Fruit fly (Drosophila melanogaster) whole organism, prepupa: ENCODE data around the gene CG34426.

Source experiments
- Blimp-1 ChIP-seq: fragments of 200-800 bp; sonication (Bioruptor generic); optimal IDR thresholded peaks from 3 replicates; lab custom pipeline; 2017; ENCODE audit warnings: missing biosample characterization, missing genetic modification characterization, mild to moderate bottlenecking, moderate library complexity, missing genetic modification reagents
- CG10631 ChIP-seq: fragments of 200-800 bp; sonication (Bioruptor generic); optimal IDR thresholded peaks from 2 replicates; lab custom pipeline; 2016; ENCODE audit warnings: missing biosample characterization, missing genetic modification characterization
- CG11294 ChIP-seq: fragments of 200-800 bp; sonication (Bioruptor generic); IDR thresholded peaks from 2 replicates; pipeline ENCODE4 v1.3.6; 2022; ENCODE audit warnings: missing biosample characterization, missing genetic modification characterization
- CG11902 ChIP-seq: fragments of 200-800 bp; sonication (Bioruptor generic); optimal IDR thresholded peaks from 3 replicates; lab custom pipeline; 2016; ENCODE audit warnings: missing biosample characterization, missing genetic modification characterization
- CG1621 ChIP-seq: fragments of 200-800 bp; sonication (Bioruptor generic); optimal IDR thresholded peaks from 3 replicates; lab custom pipeline; 2018; ENCODE audit warnings: missing biosample characterization, mild to moderate bottlenecking, missing genetic modification characterization
- CG3032 ChIP-seq: fragments of 200-800 bp; optimal IDR thresholded peaks from 2 replicates; lab custom pipeline; 2019; ENCODE audit warnings: missing biosample characterization, mild to moderate bottlenecking, missing genetic modification characterization, moderate library complexity
- CG31627 ChIP-seq: fragments of 200-800 bp; sonication (Bioruptor generic); optimal IDR thresholded peaks from 3 replicates; lab custom pipeline; 2016; ENCODE audit warnings: missing biosample characterization, missing genetic modification characterization
- CG32006 ChIP-seq: fragments of 200-800 bp; sonication (Bioruptor generic); optimal IDR thresholded peaks from 3 replicates; lab custom pipeline; 2017; ENCODE audit warnings: missing biosample characterization, mild to moderate bottlenecking, missing genetic modification characterization
- CG34406 ChIP-seq: fragments of 200-800 bp; sonication (Bioruptor generic); optimal IDR thresholded peaks from 3 replicates; lab custom pipeline; 2016; ENCODE audit warnings: missing biosample characterization, missing genetic modification characterization
- CG6163 ChIP-seq: fragments of 200-800 bp; sonication (Bioruptor generic); IDR thresholded peaks from 3 replicates; pipeline ENCODE4 v1.3.6; 2022; ENCODE audit warnings: missing biosample characterization, missing genetic modification characterization
- CG6276 ChIP-seq: fragments of 200-800 bp; sonication (Bioruptor generic); optimal IDR thresholded peaks from 2 replicates; lab custom pipeline; 2017; ENCODE audit warnings: missing biosample characterization, mild to moderate bottlenecking, missing genetic modification characterization
- CG6792 ChIP-seq: fragments of 200-800 bp; sonication (Bioruptor generic); optimal IDR thresholded peaks from 3 replicates; lab custom pipeline; 2016; ENCODE audit warnings: missing biosample characterization, missing genetic modification characterization
- CG6808 ChIP-seq: fragments of 200-800 bp; sonication (Bioruptor generic); optimal IDR thresholded peaks from 3 replicates; lab custom pipeline; 2017; ENCODE audit warnings: missing biosample characterization, missing genetic modification characterization, mild to moderate bottlenecking, moderate library complexity, missing genetic modification reagents
- CG6854 ChIP-seq: fragments of 200-800 bp; sonication (Bioruptor generic); optimal IDR thresholded peaks from 2 replicates; lab custom pipeline; 2017; ENCODE audit warnings: missing biosample characterization, mild to moderate bottlenecking, missing genetic modification characterization
- CG8119 ChIP-seq: fragments of 200-800 bp; sonication (Bioruptor generic); IDR thresholded peaks from 3 replicates; pipeline ENCODE4 v1.3.6; 2022; ENCODE audit warnings: missing biosample characterization, missing genetic modification characterization
- Eip75B ChIP-seq: fragments of 200-800 bp; sonication (Bioruptor generic); optimal IDR thresholded peaks from 3 replicates; lab custom pipeline; 2016; ENCODE audit warnings: missing biosample characterization, missing genetic modification characterization
- Eip78C ChIP-seq: fragments of 200-800 bp; sonication (Bioruptor generic); peaks from one replicate; lab custom pipeline; 2016; ENCODE audit warnings: missing biosample characterization, missing genetic modification characterization
- Ets21C ChIP-seq: fragments of 200-800 bp; sonication (Bioruptor generic); optimal IDR thresholded peaks from 3 replicates; lab custom pipeline; 2016; ENCODE audit warnings: missing biosample characterization, missing genetic modification characterization
- Gug ChIP-seq: fragments of 200-800 bp; sonication (Bioruptor generic); IDR thresholded peaks from 2 replicates; pipeline ENCODE4 v1.3.6; 2022; ENCODE audit warnings: missing biosample characterization, missing genetic modification characterization
- Hr38 ChIP-seq: sonication (Bioruptor generic); optimal IDR thresholded peaks from 2 replicates; lab custom pipeline; 2016; ENCODE audit warnings: missing biosample characterization, missing genetic modification characterization
- Hr39 ChIP-seq: fragments of 200-800 bp; sonication (Bioruptor generic); optimal IDR thresholded peaks from 2 replicates; lab custom pipeline; 2016; ENCODE audit warnings: missing biosample characterization, missing genetic modification characterization
- Met ChIP-seq: fragments of 200-800 bp; sonication (Bioruptor generic); optimal IDR thresholded peaks from 3 replicates; lab custom pipeline; 2016; ENCODE audit warnings: missing biosample characterization, missing genetic modification characterization
- OdsH ChIP-seq: fragments of 200-800 bp; sonication (Bioruptor generic); optimal IDR thresholded peaks from 3 replicates; lab custom pipeline; 2016; ENCODE audit warnings: missing biosample characterization, missing genetic modification characterization
- Smox ChIP-seq: fragments of 200-800 bp; sonication (Bioruptor generic); optimal IDR thresholded peaks from 3 replicates; lab custom pipeline; 2016; ENCODE audit warnings: missing biosample characterization, missing genetic modification characterization
- Sox102F ChIP-seq: fragments of 200-800 bp; sonication (Bioruptor generic); optimal IDR thresholded peaks from 2 replicates; lab custom pipeline; 2016; ENCODE audit warnings: missing biosample characterization, mild to moderate bottlenecking, missing genetic modification characterization
- Sox15 ChIP-seq: fragments of 200-800 bp; sonication (Bioruptor generic); optimal IDR thresholded peaks from 3 replicates; lab custom pipeline; 2016; ENCODE audit warnings: missing biosample characterization, missing genetic modification characterization
- achi ChIP-seq: fragments of 200-800 bp; sonication (Bioruptor generic); optimal IDR thresholded peaks from 3 replicates; lab custom pipeline; 2016; ENCODE audit warnings: missing biosample characterization, missing genetic modification characterization
- acj6 ChIP-seq: fragments of 200-800 bp; sonication (Bioruptor generic); optimal IDR thresholded peaks from 3 replicates; lab custom pipeline; 2016; ENCODE audit warnings: missing biosample characterization, missing genetic modification characterization
- dac ChIP-seq: fragments of 200-800 bp; sonication (Bioruptor generic); optimal IDR thresholded peaks from 2 replicates; lab custom pipeline; 2017; ENCODE audit warnings: missing biosample characterization, mild to moderate bottlenecking, missing genetic modification characterization
- dsx ChIP-seq: fragments of 200-800 bp; optimal IDR thresholded peaks from 3 replicates; lab custom pipeline; 2019; ENCODE audit warnings: missing biosample characterization, mild to moderate bottlenecking, missing genetic modification characterization, moderate library complexity; ENCODE audit not compliant: poor library complexity, severe bottlenecking
- eg ChIP-seq: fragments of 200-800 bp; sonication (Bioruptor generic); IDR thresholded peaks from 3 replicates; pipeline ENCODE4 v1.3.6; 2022; ENCODE audit warnings: missing biosample characterization, missing genetic modification characterization
- fd59A ChIP-seq: fragments of 200-800 bp; sonication (Bioruptor generic); optimal IDR thresholded peaks from 2 replicates; lab custom pipeline; 2017; ENCODE audit warnings: missing biosample characterization, mild to moderate bottlenecking, missing genetic modification characterization, missing genetic modification reagents
- fd85E ChIP-seq: fragments of 200-800 bp; sonication (Bioruptor generic); optimal IDR thresholded peaks from 3 replicates; lab custom pipeline; 2016; ENCODE audit warnings: missing biosample characterization, missing genetic modification characterization
- fkh ChIP-seq: fragments of 200-800 bp; sonication (Bioruptor generic); optimal IDR thresholded peaks from 3 replicates; lab custom pipeline; 2017; ENCODE audit warnings: missing biosample characterization, mild to moderate bottlenecking, missing genetic modification characterization, moderate library complexity
- lz ChIP-seq: fragments of 200-800 bp; sonication (Bioruptor generic); optimal IDR thresholded peaks from 3 replicates; lab custom pipeline; 2016; ENCODE audit warnings: missing biosample characterization, missing genetic modification characterization
- net ChIP-seq: fragments of 200-800 bp; sonication (Bioruptor generic); optimal IDR thresholded peaks from 3 replicates; lab custom pipeline; 2016; ENCODE audit warnings: missing biosample characterization, missing genetic modification characterization
- pdm3 ChIP-seq: fragments of 200-800 bp; sonication (Bioruptor generic); optimal IDR thresholded peaks from 3 replicates; lab custom pipeline; 2016; ENCODE audit warnings: missing biosample characterization, missing genetic modification characterization
- salr ChIP-seq, 2 experiments: fragments of 200-800 bp; sonication (Bioruptor generic); optimal IDR thresholded peaks; 3 replicates each; lab custom pipeline; 2016 to 2018; ENCODE audit warnings: missing biosample characterization in 2 of 2, missing genetic modification characterization in 2 of 2, mild to moderate bottlenecking in 1 of 2
- spab ChIP-seq: fragments of 200-800 bp; sonication (Bioruptor generic); optimal IDR thresholded peaks from 2 replicates; lab custom pipeline; 2017; ENCODE audit warnings: missing biosample characterization, mild to moderate bottlenecking, missing genetic modification characterization, missing genetic modification reagents
- ss ChIP-seq, 2 experiments: fragments of 200-800 bp; sonication (Bioruptor generic); optimal IDR thresholded peaks; 2 replicates in 1 of 2; 3 replicates in 1 of 2; lab custom pipeline; 2017 to 2018; ENCODE audit warnings: mild to moderate bottlenecking in 2 of 2, missing biosample characterization in 2 of 2, missing genetic modification characterization in 2 of 2, moderate library complexity in 1 of 2
- svp ChIP-seq: fragments of 200-800 bp; sonication (Bioruptor generic); peaks from one replicate; lab custom pipeline; 2016; ENCODE audit warnings: missing biosample characterization, missing genetic modification characterization
- topi ChIP-seq: fragments of 200-800 bp; sonication (Bioruptor generic); optimal IDR thresholded peaks from 3 replicates; lab custom pipeline; 2016; ENCODE audit warnings: missing biosample characterization, missing genetic modification characterization
- vri ChIP-seq: fragments of 200-800 bp; sonication (Bioruptor generic); optimal IDR thresholded peaks from 3 replicates; lab custom pipeline; 2016; ENCODE audit warnings: missing biosample characterization, mild to moderate bottlenecking, missing genetic modification characterization

The CG34426 gene

DNA sequence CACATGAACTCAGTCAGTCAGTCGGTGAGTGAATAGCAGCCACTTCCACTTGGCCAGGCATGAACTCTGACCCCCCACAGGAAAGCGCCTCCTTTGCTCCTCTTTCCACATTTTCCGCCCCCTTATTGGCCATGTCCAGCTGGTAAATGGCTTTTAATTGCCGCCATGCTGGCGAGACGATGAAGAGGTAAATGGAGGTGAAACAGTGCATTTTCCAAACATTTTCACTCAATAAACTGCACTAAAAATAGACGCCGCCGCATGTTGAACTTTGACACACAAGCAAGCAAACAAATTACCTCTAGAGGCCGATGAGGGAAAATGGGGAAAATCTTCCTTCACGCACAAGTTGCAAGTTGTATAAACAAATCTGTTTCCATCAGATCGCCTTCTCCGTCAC, 47.6 kb downstream of the CG34426 start:
- TF ChIP-seq Blimp-1 (no peak), fkh (GFP tag; lab: Kevin White, UChicago) (no peak), vri (no peak), CG10631 (no peak), Hr39 (GFP tag; lab: Kevin White, UChicago) (no peak), Sox102F (no peak), Hr38 (no peak), CG3032 (tag; lab: Kevin White, UChicago) (no peak)

DNA sequence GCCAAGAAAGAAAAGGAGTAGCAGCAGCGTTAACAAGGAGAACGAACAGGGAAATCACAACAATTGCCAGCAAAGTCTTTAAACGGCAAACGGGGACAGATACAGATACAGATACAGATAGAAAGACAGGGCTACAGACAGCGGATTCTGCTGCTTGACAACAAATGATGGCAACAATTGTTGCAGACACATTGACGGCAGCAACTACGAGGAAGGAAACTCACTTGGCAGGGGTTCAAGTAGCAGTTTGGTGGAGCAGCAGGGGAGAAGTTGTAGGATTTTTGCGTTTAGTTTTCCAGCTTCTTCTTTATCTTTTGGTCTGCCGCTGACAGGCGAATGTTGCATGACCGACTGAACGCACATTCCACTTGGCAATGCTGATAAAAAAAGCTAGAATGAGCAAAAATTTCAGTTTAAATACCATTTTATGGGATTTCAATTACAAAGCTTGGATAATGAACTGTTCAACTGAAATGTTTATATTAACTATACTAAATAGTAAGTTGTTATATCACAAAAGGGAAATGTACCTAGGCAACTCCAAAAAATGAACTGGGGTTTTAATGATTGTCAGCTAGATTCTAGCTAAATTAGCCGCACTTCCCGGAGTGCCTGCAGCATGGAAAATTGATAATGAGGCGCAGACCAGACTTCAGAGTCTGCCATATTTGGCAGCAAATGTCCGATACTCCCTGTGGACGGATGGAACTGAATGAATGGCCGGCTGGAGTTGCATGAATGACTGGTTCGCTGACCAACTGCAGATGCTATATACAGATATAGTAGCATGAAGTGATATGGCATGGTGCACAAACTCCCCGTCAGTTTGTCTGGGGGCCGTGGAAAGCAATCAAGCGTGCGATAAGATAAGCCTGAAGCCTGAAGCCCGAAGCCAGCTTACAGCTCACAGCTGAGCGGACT, 48.8 kb downstream of the CG34426 start:
- TF ChIP-seq CG11902 (no peak), CG8119 (GFP tag; lab: Robert Waterston, UW) (0 out of 3 replicates have a peak, but pooled peaks have one; percentile 18), topi (GFP tag; lab: Kevin White, UChicago) (no peak), vri (no peak), CG3032 (tag; lab: Kevin White, UChicago) (no peak), lz (GFP tag; lab: Kevin White, UChicago) (no peak), CG32006 (GFP tag; lab: Kevin White, UChicago) (peak; percentile 19), Met (GFP tag; lab: Kevin White, UChicago) (no peak), dsx (peak; percentile 58), pdm3 (GFP tag; lab: Kevin White, UChicago) (no peak), svp (GFP tag; lab: Kevin White, UChicago) (peak; percentile 62), CG6808 (GFP tag; lab: Kevin White, UChicago) (peak; percentile 1), Eip78C (peak; percentile 54)

DNA sequence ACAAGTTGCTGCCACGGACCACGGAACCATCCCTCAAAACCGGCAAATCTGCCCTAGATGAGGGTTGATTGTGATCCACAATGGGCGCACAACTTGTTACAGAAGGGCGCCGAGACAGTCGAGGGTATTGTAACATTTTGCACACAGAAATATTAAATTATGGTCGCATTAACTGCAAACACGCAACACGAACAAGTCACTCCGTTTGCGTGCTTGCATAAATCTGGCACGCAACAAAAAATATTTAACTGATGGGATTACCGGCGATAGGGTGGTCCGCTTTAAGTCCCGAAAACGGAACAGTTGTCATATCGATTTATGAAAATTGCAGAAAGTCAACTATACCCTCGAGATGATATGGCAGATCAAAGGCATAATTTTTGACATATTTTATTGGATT, 49.7 kb downstream of the CG34426 start:
- TF ChIP-seq ss (GFP tag; optimal IDR thresholded peaks at IDR 0.05; lab: Kevin White, UChicago) = peak; percentile 48 to 96
- TF ChIP-seq Met (GFP tag; lab: Kevin White, UChicago) = no peak

DNA sequence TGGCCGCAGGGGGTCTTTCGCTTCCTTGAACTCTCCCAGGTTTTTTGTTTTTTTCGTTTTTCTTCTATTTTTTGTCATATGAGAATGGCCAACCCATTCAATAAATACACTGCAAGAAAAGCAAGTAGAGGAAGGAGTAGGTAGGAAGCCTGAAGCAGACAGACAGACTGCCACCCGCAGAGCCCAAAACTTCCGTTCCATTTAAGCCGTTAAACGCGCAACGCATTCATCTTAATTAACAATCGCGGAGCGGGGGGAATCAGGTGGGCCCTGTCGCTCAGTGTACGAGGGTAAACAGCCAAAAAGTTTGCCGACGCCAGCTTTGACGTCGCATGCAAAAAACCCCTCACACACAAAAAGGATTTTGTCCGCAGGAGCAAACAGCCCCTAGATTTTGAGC, 50.6 kb downstream of the CG34426 start:
- TF ChIP-seq Gug = no peak
- no peak for TF ChIP-seq acj6 (GFP tag; lab: Kevin White, UChicago)
- TF ChIP-seq fd85E (GFP tag; lab: Kevin White, UChicago) = no peak
- no peak for TF ChIP-seq dac (GFP tag; lab: Kevin White, UChicago)
- no peak for TF ChIP-seq CG6854 (GFP tag; lab: Kevin White, UChicago)
- no peak for TF ChIP-seq Eip75B (GFP tag; lab: Kevin White, UChicago)
- no peak for TF ChIP-seq salr (GFP tag; optimal IDR thresholded peaks at IDR 0.05; lab: Kevin White, UChicago)
- peak; percentile 35 for TF ChIP-seq svp (GFP tag; lab: Kevin White, UChicago)
- TF ChIP-seq Sox102F = no peak
- no peak for TF ChIP-seq fd59A (GFP tag; lab: Kevin White, UChicago)
- no peak for TF ChIP-seq OdsH (GFP tag; lab: Kevin White, UChicago)
- no peak for TF ChIP-seq CG8119 (GFP tag; lab: Robert Waterston, UW)
- no peak for TF ChIP-seq Blimp-1
- no peak for TF ChIP-seq Eip78C
- TF ChIP-seq Ets21C (GFP tag; lab: Kevin White, UChicago) = no peak
- TF ChIP-seq Smox = no peak
- no peak for TF ChIP-seq CG11902
- TF ChIP-seq CG31627 = peak; percentile 26
- peak; percentile 13 for TF ChIP-seq lz (GFP tag; lab: Kevin White, UChicago)
- no peak for TF ChIP-seq Met (GFP tag; lab: Kevin White, UChicago)
- TF ChIP-seq CG6276 (GFP tag; lab: Kevin White, UChicago) = no peak
- no peak for TF ChIP-seq CG34406 (GFP tag; lab: Kevin White, UChicago)
- no peak for TF ChIP-seq CG11294 (GFP tag; lab: Robert Waterston, UW)
- no peak for TF ChIP-seq dsx
- TF ChIP-seq achi (GFP tag; lab: Kevin White, UChicago) = no peak
- no peak for TF ChIP-seq Sox15 (GFP tag; lab: Kevin White, UChicago)
- TF ChIP-seq eg (GFP tag; lab: Robert Waterston, UW) = no peak
- no peak for TF ChIP-seq spab
- no peak for TF ChIP-seq CG1621 (tag; lab: Kevin White, UChicago)
- TF ChIP-seq net (GFP tag; lab: Kevin White, UChicago) = no peak
- TF ChIP-seq CG6792 (GFP tag; lab: Kevin White, UChicago) = no peak
- peak; percentile 5; the same call in 1 of the 3 replicates for TF ChIP-seq CG6163 (GFP tag; lab: Robert Waterston, UW)
- TF ChIP-seq Hr39 (GFP tag; lab: Kevin White, UChicago) = no peak
